Fruit fly (Drosophila melanogaster): ENCODE measurements around the gene CG15824.

The CG15824 gene

dm6 chr2L:855052-855547, 29.8 kb downstream of the CG15824 start, which contains the start of gene CG13949 (continued):
- TF ChIP-seq Lim3 (GFP tag; IDR thresholded peaks at IDR 0.05): no peak
- peak; percentile 44; the same call in 1 of the 2 replicates for TF ChIP-seq unc-4 (GFP tag; IDR thresholded peaks at IDR 0.05; ENCODE audit: partially characterized antibody)
- TF ChIP-seq PHDP (tag; optimal IDR thresholded peaks at IDR 0.05): peak; percentile 84
- peak; percentile 12 for TF ChIP-seq CG6765 (GFP tag; optimal IDR thresholded peaks at IDR 0.05)
- no peak for TF ChIP-seq C15 (GFP tag; IDR thresholded peaks at IDR 0.05)
- peak; percentile 0 for TF ChIP-seq Six4 (GFP tag; optimal IDR thresholded peaks at IDR 0.05)
- peak; percentile 73 for TF ChIP-seq CG2678 (tag; optimal IDR thresholded peaks at IDR 0.05)
- TF ChIP-seq CG10565 (GFP tag; optimal IDR thresholded peaks at IDR 0.05): no peak
- TF ChIP-seq Gsc (GFP tag; IDR thresholded peaks at IDR 0.05): no peak
- peak; percentile 76; the same call in 2 of the 3 replicates for TF ChIP-seq CG11695 (GFP tag; IDR thresholded peaks at IDR 0.05)
- peak; percentile 77; the same call in 2 of the 3 replicates for TF ChIP-seq zfh1 (GFP tag; IDR thresholded peaks at IDR 0.05)
- TF ChIP-seq cato (GFP tag; optimal IDR thresholded peaks at IDR 0.05; ENCODE audit: borderline replicate concordance): no peak
- peak; percentile 8 for TF ChIP-seq Atf3 (GFP tag; optimal IDR thresholded peaks at IDR 0.05)
- no peak for TF ChIP-seq Dip2 (GFP tag; IDR thresholded peaks at IDR 0.05)
- peak; percentile 22 for TF ChIP-seq odd (GFP tag; optimal IDR thresholded peaks at IDR 0.05)
- TF ChIP-seq TFAM (GFP tag; optimal IDR thresholded peaks at IDR 0.05): no peak
- peak; percentile 25 for TF ChIP-seq slou (GFP tag; optimal IDR thresholded peaks at IDR 0.05)
- TF ChIP-seq Ets65A (GFP tag): peak; percentile 89
- TF ChIP-seq Hey (tag; optimal IDR thresholded peaks at IDR 0.05): no peak
- TF ChIP-seq chif (GFP tag; optimal IDR thresholded peaks at IDR 0.05): peak; percentile 11 to 66
- peak; percentile 64 for TF ChIP-seq Hsf (GFP tag; optimal IDR thresholded peaks at IDR 0.05)
- TF ChIP-seq ab (GFP tag; optimal IDR thresholded peaks at IDR 0.05): no peak
- no peak for TF ChIP-seq h (optimal IDR thresholded peaks at IDR 0.05)
- TF ChIP-seq oc (tag; optimal IDR thresholded peaks at IDR 0.05): peak; percentile 60
- peak; percentile 49; the same call in 1 of the 2 replicates for TF ChIP-seq hbn (GFP tag; IDR thresholded peaks at IDR 0.05; ENCODE audit: partially characterized antibody)
- TF ChIP-seq Sox102F (GFP tag; optimal IDR thresholded peaks at IDR 0.05): peak; percentile 67
- TF ChIP-seq gce (GFP tag; IDR thresholded peaks at IDR 0.05): 0 out of 3 replicates have a peak, but pooled peaks have one; percentile 64
- TF ChIP-seq tna (GFP tag; IDR thresholded peaks at IDR 0.05; ENCODE audit: partially characterized antibody): peak; percentile 44; the same call in 1 of the 2 replicates
- TF ChIP-seq Hmx (GFP tag; optimal IDR thresholded peaks at IDR 0.05): peak; percentile 32
- TF ChIP-seq CG10462 (GFP tag; optimal IDR thresholded peaks at IDR 0.05): peak; percentile 87
- TF ChIP-seq gcm (GFP tag; optimal IDR thresholded peaks at IDR 0.05): peak; percentile 64
- TF ChIP-seq CG12942 (GFP tag; optimal IDR thresholded peaks at IDR 0.05): peak; percentile 37
- TF ChIP-seq CG31441 (GFP tag; IDR thresholded peaks at IDR 0.05): peak; percentile 59
- TF ChIP-seq Dref (GFP tag; IDR thresholded peaks at IDR 0.05): peak; percentile 39; the same call in 1 of the 2 replicates
- peak; percentile 39 for TF ChIP-seq CG9215 (GFP tag; IDR thresholded peaks at IDR 0.05)
- peak; percentile 58 for TF ChIP-seq her (GFP tag; optimal IDR thresholded peaks at IDR 0.05)
- peak; percentile 15 for TF ChIP-seq CG15696 (tag; optimal IDR thresholded peaks at IDR 0.05)
- TF ChIP-seq Hmr (GFP tag; optimal IDR thresholded peaks at IDR 0.05): peak; percentile 94
- TF ChIP-seq CG11093 (GFP tag; IDR thresholded peaks at IDR 0.05): no peak
- no peak for TF ChIP-seq CG10431 (GFP tag; optimal IDR thresholded peaks at IDR 0.05)
- TF ChIP-seq B-H2 (GFP tag; optimal IDR thresholded peaks at IDR 0.05): peak; percentile 25
- TF ChIP-seq crp (GFP tag; optimal IDR thresholded peaks at IDR 0.05): no peak
- TF ChIP-seq Dfd (GFP tag; optimal IDR thresholded peaks at IDR 0.05): no peak
- peak; percentile 67; the same call in 1 of the 2 replicates for TF ChIP-seq Atf6 (GFP tag; IDR thresholded peaks at IDR 0.05)
- TF ChIP-seq CG10959 (GFP tag; IDR thresholded peaks at IDR 0.05): peak; percentile 99
- TF ChIP-seq Dp (GFP tag; optimal IDR thresholded peaks at IDR 0.05): peak; percentile 51
- TF ChIP-seq Ada2b (GFP tag; IDR thresholded peaks at IDR 0.05): peak; percentile 73; the same call in 1 of the 2 replicates
- TF ChIP-seq br (optimal IDR thresholded peaks at IDR 0.05): no peak
- TF ChIP-seq ken (GFP tag; IDR thresholded peaks at IDR 0.05): peak; percentile 88
- peak; percentile 27 for TF ChIP-seq Nf-YB (GFP tag; optimal IDR thresholded peaks at IDR 0.05)
- peak; percentile 51 for TF ChIP-seq CG9727 (GFP tag; optimal IDR thresholded peaks at IDR 0.05)
